Fruit fly (Drosophila melanogaster): ENCODE results near the gene Jasper.
A peak's percentile ranks its signal among the peaks of the same experiment; 100 is the strongest.

The Jasper gene

dm6 chr3R:30071827-30072226 is 19.5 kb downstream of the Jasper start (continued):
- TF ChIP-seq Hr83 (GFP tag; optimal IDR thresholded peaks at IDR 0.05; ENCODE audit: poor library complexity, severe bottlenecking) = no peak
- no peak for TF ChIP-seq Hr78 (GFP tag; optimal IDR thresholded peaks at IDR 0.05)
- no peak for TF ChIP-seq Dfd (GFP tag; optimal IDR thresholded peaks at IDR 0.05)
- TF ChIP-seq Sp1 (GFP tag; optimal IDR thresholded peaks at IDR 0.05) = no peak
- TF ChIP-seq Abd-B (GFP tag; optimal IDR thresholded peaks at IDR 0.05) = no peak
- no peak for TF ChIP-seq CrebA (GFP tag; optimal IDR thresholded peaks at IDR 0.05; ENCODE audit: borderline replicate concordance)
- TF ChIP-seq Rel (GFP tag; optimal IDR thresholded peaks at IDR 0.05) = no peak
- TF ChIP-seq Rel (tag; optimal IDR thresholded peaks at IDR 0.05) = no peak

- TF ChIP-seq psq (GFP tag; optimal IDR thresholded peaks at IDR 0.05) (peak; percentile 15), h (GFP tag; optimal IDR thresholded peaks at IDR 0.05) (peak; percentile 35), br (GFP tag; optimal IDR thresholded peaks at IDR 0.05) (peak; percentile 39), foxo (GFP tag; optimal IDR thresholded peaks at IDR 0.05) (peak in 1 of 2 experiments; percentile 64), fru (GFP tag; optimal IDR thresholded peaks at IDR 0.05) (peak; percentile 58), Mio (GFP tag; optimal IDR thresholded peaks at IDR 0.05) (no peak), ey (GFP tag; optimal IDR thresholded peaks at IDR 0.05) (peak; percentile 49), HLH106 (tag; optimal IDR thresholded peaks at IDR 0.05) (peak; percentile 8), tai (GFP tag; optimal IDR thresholded peaks at IDR 0.05) (no peak), Sp1 (GFP tag; optimal IDR thresholded peaks at IDR 0.05) (peak; percentile 15), rgr (GFP tag; optimal IDR thresholded peaks at IDR 0.05) (peak; percentile 19), dsf (GFP tag; optimal IDR thresholded peaks at IDR 0.05; ENCODE audit: borderline replicate concordance) (no peak), dmrt93B (GFP tag; optimal IDR thresholded peaks at IDR 0.05) (peak; percentile 16)
These were observed 23.8 kb downstream of the Jasper start for dm6 chr3R:30076088-30076487.

dm6 chr3R:30083215-30083614 is 30.9 kb downstream of the Jasper start:
- TF ChIP-seq Dif (GFP tag; optimal IDR thresholded peaks at IDR 0.05; ENCODE audit: partially characterized antibody) (no peak), tai (GFP tag; optimal IDR thresholded peaks at IDR 0.05) (no peak), Abd-B (GFP tag; optimal IDR thresholded peaks at IDR 0.05) (no peak), jim (GFP tag; optimal IDR thresholded peaks at IDR 0.05) (no peak), Dfd (GFP tag; optimal IDR thresholded peaks at IDR 0.05) (no peak), sage (GFP tag; optimal IDR thresholded peaks at IDR 0.05) (no peak), dmrt93B (GFP tag; optimal IDR thresholded peaks at IDR 0.05) (no peak), br (GFP tag; optimal IDR thresholded peaks at IDR 0.05) (peak; percentile 2), foxo (GFP tag; optimal IDR thresholded peaks at IDR 0.05) (peak in 1 of 2 experiments; percentile 3), Sp1 (GFP tag; optimal IDR thresholded peaks at IDR 0.05) (peak; percentile 15), sv (GFP tag; optimal IDR thresholded peaks at IDR 0.05) (no peak), CrebA (GFP tag; optimal IDR thresholded peaks at IDR 0.05; ENCODE audit: borderline replicate concordance) (no peak), pan (optimal IDR thresholded peaks at IDR 0.05) (no peak), HLH106 (tag; optimal IDR thresholded peaks at IDR 0.05) (peak; percentile 57), dsf (GFP tag; optimal IDR thresholded peaks at IDR 0.05; ENCODE audit: borderline replicate concordance) (no peak), lola (GFP tag; optimal IDR thresholded peaks at IDR 0.05) (no peak), h (GFP tag; optimal IDR thresholded peaks at IDR 0.05) (peak; percentile 40), woc (GFP tag; optimal IDR thresholded peaks at IDR 0.05) (no peak), fru (GFP tag; optimal IDR thresholded peaks at IDR 0.05) (no peak), OdsH (GFP tag; optimal IDR thresholded peaks at IDR 0.05) (no peak), Vsx2 (GFP tag; optimal IDR thresholded peaks at IDR 0.05; ENCODE audit: partially characterized antibody) (no peak), Hr83 (GFP tag; optimal IDR thresholded peaks at IDR 0.05; ENCODE audit: poor library complexity, severe bottlenecking) (no peak), Hnf4 (GFP tag; optimal IDR thresholded peaks at IDR 0.05) (no peak), brk (GFP tag; optimal IDR thresholded peaks at IDR 0.05) (no peak), Hr78 (GFP tag; optimal IDR thresholded peaks at IDR 0.05) (no peak), CG9705 (GFP tag; optimal IDR thresholded peaks at IDR 0.05) (no peak), Myc (optimal IDR thresholded peaks at IDR 0.05) (no peak), rgr (GFP tag; optimal IDR thresholded peaks at IDR 0.05) (peak; percentile 29), CG32264 (GFP tag; optimal IDR thresholded peaks at IDR 0.05) (no peak), GATAd (GFP tag; optimal IDR thresholded peaks at IDR 0.05) (no peak), ey (GFP tag; optimal IDR thresholded peaks at IDR 0.05) (peak; percentile 42), dl (GFP tag; optimal IDR thresholded peaks at IDR 0.05; ENCODE audit: insufficient read depth in 1 of 2, partially characterized antibody in 2 of 2) (no peak), Mio (GFP tag; optimal IDR thresholded peaks at IDR 0.05) (no peak), psq (GFP tag; optimal IDR thresholded peaks at IDR 0.05) (peak; percentile 27)
